Fruit fly (Drosophila melanogaster) whole organism, embryonic: ENCODE data around the gene Mvb12.

Experiments used
- Abd-B ChIP-seq: fragments of 200-800 bp; sonication (Bioruptor generic); optimal IDR thresholded peaks from 2 replicates; lab custom pipeline; 2018; ENCODE audit warnings: missing biosample characterization, mild to moderate bottlenecking, missing genetic modification characterization, moderate library complexity
- Atf3 ChIP-seq: fragments of 200-800 bp; sonication (Bioruptor generic); optimal IDR thresholded peaks from 3 replicates; lab custom pipeline; 2016; ENCODE audit warnings: missing biosample characterization, missing genetic modification characterization
- CG10209 ChIP-seq: fragments of 200-800 bp; sonication (Bioruptor generic); optimal IDR thresholded peaks from 3 replicates; lab custom pipeline; 2017; ENCODE audit warnings: missing biosample characterization, mild to moderate bottlenecking, missing genetic modification characterization, missing genetic modification reagents
- CG10274 ChIP-seq: fragments of 200-800 bp; sonication (Bioruptor generic); optimal IDR thresholded peaks from 3 replicates; lab custom pipeline; 2017; ENCODE audit warnings: missing biosample characterization, mild to moderate bottlenecking, missing genetic modification characterization
- CG10979 ChIP-seq: fragments of 200-800 bp; sonication (Bioruptor generic); optimal IDR thresholded peaks from 2 replicates; lab custom pipeline; 2018; ENCODE audit warnings: missing biosample characterization, mild to moderate bottlenecking, missing genetic modification characterization, moderate library complexity
- CG13775 ChIP-seq: fragments of 200-800 bp; sonication (Bioruptor generic); optimal IDR thresholded peaks from 3 replicates; lab custom pipeline; 2017; ENCODE audit warnings: missing biosample characterization, mild to moderate bottlenecking, missing genetic modification characterization
- CG14050 ChIP-seq: fragments of 200-800 bp; sonication (Bioruptor generic); IDR thresholded peaks from 3 replicates; pipeline ENCODE4 v1.3.6; 2022; ENCODE audit warnings: missing biosample characterization, missing genetic modification characterization
- CG17328 ChIP-seq: fragments of 200-800 bp; sonication (Bioruptor generic); IDR thresholded peaks from 2 replicates; pipeline ENCODE4 v1.3.6; 2022; ENCODE audit warnings: missing biosample characterization, missing genetic modification characterization
- CG17802 ChIP-seq: fragments of 200-800 bp; sonication (Bioruptor generic); optimal IDR thresholded peaks from 2 replicates; lab custom pipeline; 2018; ENCODE audit warnings: missing biosample characterization, mild to moderate bottlenecking, missing genetic modification characterization, moderate library complexity
- CG18262 ChIP-seq: fragments of 200-800 bp; optimal IDR thresholded peaks from 3 replicates; lab custom pipeline; 2019; ENCODE audit warnings: missing biosample characterization, mild to moderate bottlenecking, missing genetic modification characterization, moderate library complexity
- CG18476 ChIP-seq: fragments of 200-800 bp; sonication (Bioruptor generic); optimal IDR thresholded peaks from 2 replicates; lab custom pipeline; 2016; ENCODE audit warnings: missing biosample characterization, mild to moderate bottlenecking, missing genetic modification characterization
- CG3407 ChIP-seq: fragments of 200-800 bp; sonication (Bioruptor generic); optimal IDR thresholded peaks from 2 replicates; lab custom pipeline; 2018; ENCODE audit warnings: missing biosample characterization, mild to moderate bottlenecking, missing genetic modification characterization
- CG5180 ChIP-seq: fragments of 200-800 bp; sonication (Bioruptor generic); optimal IDR thresholded peaks from 3 replicates; lab custom pipeline; 2017; ENCODE audit warnings: missing biosample characterization, missing genetic modification characterization, mild to moderate bottlenecking, moderate library complexity, missing genetic modification reagents
- CG6791 ChIP-seq: fragments of 200-800 bp; sonication (Bioruptor generic); IDR thresholded peaks from 3 replicates; pipeline ENCODE4 v1.3.6; 2022; ENCODE audit warnings: missing biosample characterization, missing genetic modification characterization; ENCODE audit not compliant: partially characterized antibody
- CG7556 ChIP-seq: fragments of 200-800 bp; sonication (Bioruptor generic); optimal IDR thresholded peaks from 2 replicates; lab custom pipeline; 2017; ENCODE audit warnings: missing biosample characterization, mild to moderate bottlenecking, missing genetic modification characterization
- CG8281 ChIP-seq: fragments of 200-800 bp; sonication (Bioruptor generic); optimal IDR thresholded peaks from 2 replicates; lab custom pipeline; 2018; ENCODE audit warnings: missing biosample characterization, mild to moderate bottlenecking, missing genetic modification characterization, moderate library complexity
- CG9727 ChIP-seq: fragments of 200-800 bp; sonication (Bioruptor generic); optimal IDR thresholded peaks from 3 replicates; lab custom pipeline; 2017; ENCODE audit warnings: missing biosample characterization, mild to moderate bottlenecking, missing genetic modification characterization
- CoRest ChIP-seq: fragments of 200-800 bp; sonication (Bioruptor generic); optimal IDR thresholded peaks from 3 replicates; lab custom pipeline; 2018; ENCODE audit warnings: missing biosample characterization, mild to moderate bottlenecking, missing genetic modification characterization, moderate library complexity
- E2f2 ChIP-seq: fragments of 200-800 bp; sonication (Bioruptor generic); IDR thresholded peaks from 2 replicates; pipeline ENCODE4 v1.3.6; 2022; ENCODE audit warnings: missing biosample characterization, missing genetic modification characterization
- Ets65A ChIP-seq: fragments of 200-800 bp; sonication (Bioruptor generic); peaks from one replicate; lab custom pipeline; 2016; ENCODE audit warnings: missing biosample characterization, missing genetic modification characterization
- Fer2 ChIP-seq: fragments of 200-800 bp; sonication (Bioruptor generic); optimal IDR thresholded peaks from 2 replicates; lab custom pipeline; 2018; ENCODE audit warnings: missing biosample characterization, mild to moderate bottlenecking, missing genetic modification characterization, moderate library complexity
- H15 ChIP-seq: fragments of 200-800 bp; sonication (Bioruptor generic); IDR thresholded peaks from 3 replicates; pipeline ENCODE4 v1.3.6; 2022; ENCODE audit warnings: missing biosample characterization, missing genetic modification characterization
- Hr3 ChIP-seq: fragments of 200-800 bp; sonication (Bioruptor generic); optimal IDR thresholded peaks from 3 replicates; lab custom pipeline; 2016; ENCODE audit warnings: missing biosample characterization, missing genetic modification characterization
- Hr39 ChIP-seq: fragments of >200 bp; optimal IDR thresholded peaks from 2 replicates; lab custom pipeline; 2017
- Hsf ChIP-seq: fragments of 200-800 bp; sonication (Bioruptor generic); optimal IDR thresholded peaks from 3 replicates; lab custom pipeline; 2016; ENCODE audit warnings: missing biosample characterization, missing genetic modification characterization
- Lim3 ChIP-seq: fragments of 200-800 bp; sonication (Bioruptor generic); IDR thresholded peaks from 2 replicates; pipeline ENCODE4 v1.3.6; 2022; ENCODE audit warnings: missing biosample characterization, missing genetic modification characterization
- Lpt ChIP-seq: fragments of >200 bp; optimal IDR thresholded peaks from 2 replicates; lab custom pipeline; 2018; ENCODE audit warnings: missing biosample characterization, missing genetic modification characterization
- MTF-1 ChIP-seq: fragments of 200-800 bp; sonication (Bioruptor generic); optimal IDR thresholded peaks from 2 replicates; lab custom pipeline; 2018; ENCODE audit warnings: missing biosample characterization, mild to moderate bottlenecking, missing genetic modification characterization, borderline replicate concordance
- Nf-YA ChIP-seq: fragments of 200-800 bp; sonication (Bioruptor generic); IDR thresholded peaks from 2 replicates; pipeline ENCODE4 v1.3.6; 2022; ENCODE audit warnings: missing biosample characterization, missing genetic modification characterization
- Optix ChIP-seq: fragments of 200-800 bp; sonication (Bioruptor generic); IDR thresholded peaks from 3 replicates; pipeline ENCODE4 v1.3.6; 2022; ENCODE audit warnings: missing biosample characterization, missing genetic modification characterization
- Sox102F ChIP-seq: fragments of 200-800 bp; sonication (Bioruptor generic); optimal IDR thresholded peaks from 2 replicates; lab custom pipeline; 2018; ENCODE audit warnings: missing biosample characterization, mild to moderate bottlenecking, missing genetic modification characterization, moderate library complexity
- Spps ChIP-seq: fragments of 200-800 bp; sonication (Bioruptor generic); optimal IDR thresholded peaks from 2 replicates; lab custom pipeline; 2018; ENCODE audit warnings: missing biosample characterization, mild to moderate bottlenecking, missing genetic modification characterization
- ap ChIP-seq: fragments of 200-800 bp; sonication (Bioruptor generic); IDR thresholded peaks from 2 replicates; pipeline ENCODE4 v1.3.6; 2022; ENCODE audit warnings: missing biosample characterization, missing genetic modification characterization
- az2 ChIP-seq: fragments of 200-800 bp; sonication (Bioruptor generic); optimal IDR thresholded peaks from 3 replicates; lab custom pipeline; 2016; ENCODE audit warnings: missing biosample characterization, missing genetic modification characterization
- bigmax ChIP-seq: fragments of 200-800 bp; sonication (Bioruptor generic); optimal IDR thresholded peaks from 2 replicates; lab custom pipeline; 2018; ENCODE audit warnings: missing biosample characterization, mild to moderate bottlenecking, missing genetic modification characterization
- chn ChIP-seq: fragments of 200-800 bp; sonication (Bioruptor generic); optimal IDR thresholded peaks from 2 replicates; lab custom pipeline; 2016; ENCODE audit warnings: missing biosample characterization, missing genetic modification characterization
- corto ChIP-seq: fragments of 200-800 bp; sonication (Bioruptor generic); optimal IDR thresholded peaks from 2 replicates; lab custom pipeline; 2016; ENCODE audit warnings: missing biosample characterization, mild to moderate bottlenecking, missing genetic modification characterization, moderate library complexity
- crc ChIP-seq: fragments of 200-800 bp; sonication (Bioruptor generic); optimal IDR thresholded peaks from 2 replicates; lab custom pipeline; 2016; ENCODE audit warnings: missing biosample characterization, missing genetic modification characterization
- croc ChIP-seq: fragments of 200-800 bp; sonication (Bioruptor generic); conservative IDR thresholded peaks from 3 replicates; pipeline ENCODE4 v1.3.6; 2022; ENCODE audit warnings: missing biosample characterization, missing genetic modification characterization
- cwo ChIP-seq: fragments of 200-800 bp; sonication (Bioruptor generic); optimal IDR thresholded peaks from 3 replicates; lab custom pipeline; 2017; ENCODE audit warnings: missing biosample characterization, missing genetic modification characterization, mild to moderate bottlenecking, moderate library complexity, missing genetic modification reagents
- dimm ChIP-seq: fragments of 200-800 bp; sonication (Bioruptor generic); IDR thresholded peaks from 2 replicates; pipeline ENCODE4 v1.3.6; 2022; ENCODE audit warnings: missing biosample characterization, missing genetic modification characterization
- dmrt99B ChIP-seq: fragments of 200-800 bp; sonication (Bioruptor generic); optimal IDR thresholded peaks from 2 replicates; lab custom pipeline; 2018; ENCODE audit warnings: missing biosample characterization, mild to moderate bottlenecking, missing genetic modification characterization, moderate library complexity
- en ChIP-seq: fragments of 200-800 bp; sonication (Bioruptor generic); optimal IDR thresholded peaks from 2 replicates; lab custom pipeline; 2016; ENCODE audit warnings: missing biosample characterization, missing genetic modification characterization
- ewg ChIP-seq: fragments of 200-800 bp; sonication (Bioruptor generic); optimal IDR thresholded peaks from 3 replicates; lab custom pipeline; 2017; ENCODE audit warnings: mild to moderate bottlenecking, missing biosample characterization, missing genetic modification reagents, missing genetic modification characterization
- fd64A ChIP-seq: fragments of 200-800 bp; sonication (Bioruptor generic); optimal IDR thresholded peaks from 3 replicates; lab custom pipeline; 2018; ENCODE audit warnings: missing biosample characterization, mild to moderate bottlenecking, missing genetic modification characterization
- gro ChIP-seq: fragments of 200-800 bp; sonication (Bioruptor generic); optimal IDR thresholded peaks from 2 replicates; lab custom pipeline; 2016; ENCODE audit warnings: missing biosample characterization, missing genetic modification characterization
- lbe ChIP-seq: fragments of 200-800 bp; sonication (Bioruptor generic); optimal IDR thresholded peaks from 2 replicates; lab custom pipeline; 2016; ENCODE audit warnings: missing biosample characterization, mild to moderate bottlenecking, missing genetic modification characterization
- mam ChIP-seq: fragments of 200-800 bp; sonication (Bioruptor generic); optimal IDR thresholded peaks from 3 replicates; lab custom pipeline; 2016; ENCODE audit warnings: missing biosample characterization, missing genetic modification characterization
- psq ChIP-seq: fragments of 200-800 bp; sonication (Bioruptor generic); optimal IDR thresholded peaks from 2 replicates; lab custom pipeline; 2017; ENCODE audit warnings: missing biosample characterization, missing genetic modification characterization
- slp2 ChIP-seq: fragments of 200-800 bp; sonication (Bioruptor generic); optimal IDR thresholded peaks from 2 replicates; lab custom pipeline; 2016; ENCODE audit warnings: missing biosample characterization, missing genetic modification characterization
- tll ChIP-seq, 2 experiments: fragments of 200-800 bp in 1 of 2; fragments of >200 bp in 1 of 2; sonication (Bioruptor generic) in 1 of 2; optimal IDR thresholded peaks; 2 replicates each; lab custom pipeline; 2017 to 2019; ENCODE audit warnings: missing biosample characterization in 2 of 2, missing genetic modification characterization in 2 of 2, mild to moderate bottlenecking in 1 of 2, moderate library complexity in 1 of 2
- wor ChIP-seq: fragments of 200-800 bp; sonication (Bioruptor generic); IDR thresholded peaks from 2 replicates; pipeline ENCODE4 v1.3.6; 2022; ENCODE audit warnings: missing biosample characterization, missing genetic modification characterization

The Mvb12 gene

DNA sequence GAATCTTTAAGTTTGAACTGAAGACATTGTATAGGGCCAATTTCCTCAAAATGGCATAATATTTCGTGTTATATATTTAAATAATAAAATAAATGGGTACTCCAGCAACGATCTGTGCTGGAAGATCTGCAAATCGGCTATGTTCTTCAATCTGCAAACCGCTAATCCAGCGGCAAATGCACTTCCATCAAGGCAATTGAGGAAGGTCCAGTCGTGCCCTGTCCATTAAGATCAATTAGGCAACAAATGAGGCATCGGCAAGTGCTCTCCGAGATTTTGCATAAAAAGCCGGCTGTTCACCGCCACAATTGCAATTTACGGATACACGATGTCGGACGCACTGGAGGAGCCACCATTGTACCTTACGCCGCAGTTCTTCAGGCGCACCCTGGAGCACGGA lies 2.2 kb upstream of the Mvb12 start, which contains the start of gene CG7135:
CG7135 (plus strand) TSS at position 301 of the 400 bp plus-strand sequence.
- TF ChIP-seq en (GFP tag; lab: Kevin White, UChicago) = no peak
- TF ChIP-seq CG10979 (tag; lab: Kevin White, UChicago) = no peak
- no peak for TF ChIP-seq dimm
- TF ChIP-seq Spps = no peak
- no peak for TF ChIP-seq Sox102F
- TF ChIP-seq Lpt (GFP tag; lab: Kevin White, UChicago) = no peak
- TF ChIP-seq wor (GFP tag; lab: Robert Waterston, UW) = no peak
- TF ChIP-seq cwo (GFP tag; lab: Kevin White, UChicago) = no peak
- TF ChIP-seq az2 (GFP tag; lab: Kevin White, UChicago) = no peak
- no peak for TF ChIP-seq CG10274 (GFP tag; lab: Kevin White, UChicago)
- TF ChIP-seq Lim3 (GFP tag; lab: Robert Waterston, UW) = no peak
- no peak for TF ChIP-seq ewg
- TF ChIP-seq slp2 (GFP tag; lab: Kevin White, UChicago) = no peak
- no peak for TF ChIP-seq CG9727
- TF ChIP-seq E2f2 (GFP tag; lab: Robert Waterston, UW) = no peak
- no peak for TF ChIP-seq Hsf
- no peak for TF ChIP-seq CG18476 (GFP tag; lab: Kevin White, UChicago)
- TF ChIP-seq bigmax = no peak

DNA sequence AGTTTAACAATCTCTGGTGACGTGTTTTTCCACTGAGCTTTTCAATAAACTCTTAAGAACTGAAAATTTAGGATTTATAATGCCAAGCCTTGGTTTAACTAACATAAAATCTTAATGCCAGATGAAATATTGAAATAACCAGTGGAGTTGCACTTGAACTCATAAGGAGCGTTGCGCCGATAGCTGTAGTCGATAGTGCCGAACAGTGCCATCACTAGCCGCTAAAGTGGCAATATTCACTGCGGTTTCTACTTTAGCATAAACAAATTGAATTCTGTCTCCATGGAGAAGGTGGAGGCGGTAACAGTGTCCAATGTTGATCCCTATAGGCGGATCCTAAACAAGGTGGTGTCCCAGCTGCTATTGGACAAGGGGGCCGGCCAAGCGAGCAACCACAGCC lies 664 bp upstream of the Mvb12 start, which contains the start of gene Taf8:
Taf8 (plus strand) TSS at position 193 of the 400 bp plus-strand sequence.
- no peak for TF ChIP-seq lbe
- TF ChIP-seq Abd-B (GFP tag; lab: Kevin White, UChicago) = no peak
- no peak for TF ChIP-seq CG8281 (tag; lab: Kevin White, UChicago)
- no peak for TF ChIP-seq CG14050 (GFP tag; lab: Robert Waterston, UW)
- no peak for TF ChIP-seq corto (GFP tag; lab: Kevin White, UChicago)
- TF ChIP-seq CG6791 (GFP tag; lab: Robert Waterston, UW) = peak; percentile 81
- TF ChIP-seq crc (GFP tag; lab: Kevin White, UChicago) = no peak
- peak; percentile 14 for TF ChIP-seq CG13775 (GFP tag; lab: Kevin White, UChicago)
- TF ChIP-seq croc (GFP tag; lab: Robert Waterston, UW) = no peak
- TF ChIP-seq CG17328 (GFP tag; lab: Robert Waterston, UW) = no peak
- no peak for TF ChIP-seq fd64A (GFP tag; lab: Kevin White, UChicago)
- peak; percentile 20 for TF ChIP-seq mam (GFP tag; lab: Kevin White, UChicago)
- TF ChIP-seq Hr39 (lab: Kevin White, UChicago) = no peak
- TF ChIP-seq Hr3 (GFP tag; lab: Kevin White, UChicago) = no peak
- no peak for TF ChIP-seq CoRest (tag; lab: Kevin White, UChicago)
- TF ChIP-seq Nf-YA (GFP tag; lab: Robert Waterston, UW) = no peak
- no peak for TF ChIP-seq Ets65A
- TF ChIP-seq ap (GFP tag; lab: Robert Waterston, UW) = no peak
- TF ChIP-seq gro = no peak
- TF ChIP-seq CG5180 = no peak
- TF ChIP-seq dmrt99B = no peak
- TF ChIP-seq H15 (GFP tag; lab: Robert Waterston, UW) = no peak
- no peak for TF ChIP-seq CG10274 (GFP tag; lab: Kevin White, UChicago)
- no peak for TF ChIP-seq Optix (GFP tag; lab: Robert Waterston, UW)
- no peak for TF ChIP-seq MTF-1 (GFP tag; lab: Kevin White, UChicago)
- no peak for TF ChIP-seq CG3407 (GFP tag; lab: Kevin White, UChicago)
- no peak for TF ChIP-seq CG17802 (tag; lab: Kevin White, UChicago)
- TF ChIP-seq CG10209 = no peak
- TF ChIP-seq Hsf = no peak
- no peak for TF ChIP-seq tll (GFP tag; optimal IDR thresholded peaks at IDR 0.05; lab: Kevin White, UChicago)
- no peak for TF ChIP-seq CG18262 (tag; lab: Kevin White, UChicago)
- TF ChIP-seq chn (GFP tag; lab: Kevin White, UChicago) = no peak
- TF ChIP-seq Fer2 = no peak
- no peak for TF ChIP-seq psq (GFP tag; lab: Kevin White, UChicago)
- no peak for TF ChIP-seq Atf3 (GFP tag; lab: Kevin White, UChicago)
- TF ChIP-seq CG7556 (GFP tag; lab: Kevin White, UChicago) = no peak
